Fruit fly (Drosophila melanogaster): Measurements from ENCODE around the gene Tsp33B.
A peak's percentile ranks its signal among the peaks of the same experiment; 100 is the strongest.

dm6 chr2L:11816376-11816775 lies 24.2 kb upstream of the Tsp33B start:
- TF ChIP-seq CTCF (optimal IDR thresholded peaks at IDR 0.05) (peak; percentile 92 to 96), CG8478 (optimal IDR thresholded peaks at IDR 0.05) (no peak)

All from S2 (cell line).